Worm (Caenorhabditis elegans) whole organism, midembryonic: ENCODE results near the gene ZK622.5.

ENCODE experiments used
- cog-1 ChIP-seq: sonication (generic microtip); optimal IDR thresholded peaks from 2 replicates; lab custom pipeline; 2016; ENCODE audit warnings: missing genetic modification characterization, missing compliant biosample characterization
- flt-1 ChIP-seq: fragments of 200-800 bp; sonication (Bioruptor generic); IDR thresholded peaks from 2 replicates; pipeline ENCODE4 v1.3.6; 2022; ENCODE audit warnings: missing genetic modification characterization, missing compliant biosample characterization
- klf-2 ChIP-seq: fragments of 200-800 bp; sonication (Bioruptor generic); conservative IDR thresholded peaks from 2 replicates; pipeline ENCODE4 v1.3.6; 2022; ENCODE audit warnings: missing genetic modification reagents, missing genetic modification characterization, missing compliant biosample characterization
- med-1 ChIP-seq: sonication (generic microtip); optimal IDR thresholded peaks from 2 replicates; lab custom pipeline; 2017; ENCODE audit warnings: missing genetic modification characterization, mild to moderate bottlenecking, missing compliant biosample characterization, antibody characterized with exemption, missing genetic modification reagents; ENCODE audit not compliant: insufficient read depth
- ref-1 ChIP-seq: fragments of 200-800 bp; sonication (Bioruptor generic); conservative IDR thresholded peaks from 2 replicates; pipeline ENCODE4 v1.3.6; 2022; ENCODE audit warnings: missing genetic modification reagents, missing genetic modification characterization, missing compliant biosample characterization
- tab-1 ChIP-seq: fragments of 200-800 bp; sonication (Bioruptor generic); IDR thresholded peaks from 2 replicates; pipeline ENCODE4 v1.3.6; 2022; ENCODE audit warnings: missing genetic modification characterization, missing compliant biosample characterization
- ztf-23 ChIP-seq: fragments of 200-800 bp; sonication (Bioruptor generic); IDR thresholded peaks from 2 replicates; pipeline ENCODE4 v1.3.6; 2022; ENCODE audit warnings: missing genetic modification reagents, missing genetic modification characterization, missing compliant biosample characterization
- ztf-29 ChIP-seq: fragments of 200-800 bp; sonication (Bioruptor generic); IDR thresholded peaks from 2 replicates; pipeline ENCODE4 v1.3.6; 2022; ENCODE audit warnings: missing genetic modification reagents, missing genetic modification characterization, missing compliant biosample characterization

ce11 chrII:5337495-5337840, 48.2 kb downstream of the ZK622.5 start:
- TF ChIP-seq cog-1 (no peak), flt-1 (GFP tag; lab: Robert Waterston, UW) (no peak), ref-1 (GFP tag; lab: Robert Waterston, UW) (no peak), klf-2 (no peak), ztf-29 (GFP tag; lab: Robert Waterston, UW) (no peak), tab-1 (GFP tag; lab: Robert Waterston, UW) (no peak), ztf-23 (GFP tag; lab: Robert Waterston, UW) (no peak), med-1 (GFP tag; lab: Kevin White, UChicago) (no peak)
